Fruit fly (Drosophila melanogaster): ENCODE results near the gene Ntf-2.

The Ntf-2 gene

DNA sequence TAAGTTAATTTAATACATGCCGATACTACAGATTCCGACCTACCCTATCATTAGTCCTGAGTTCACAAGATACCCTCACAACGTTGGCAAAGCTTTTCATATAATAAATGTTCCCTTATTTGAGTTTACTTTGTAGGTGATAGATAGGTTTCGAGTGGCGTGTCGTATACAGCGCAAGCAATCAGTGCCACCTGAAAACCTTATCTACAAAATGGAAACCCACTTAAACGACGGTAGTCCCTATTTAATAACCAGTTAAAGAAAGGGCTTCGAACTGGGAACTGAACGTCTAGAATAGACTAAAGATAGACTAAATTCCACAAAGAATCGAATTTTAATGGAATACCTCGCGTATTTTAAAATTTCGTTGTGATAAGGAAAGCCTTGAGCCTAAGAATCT is 10.9 kb downstream of the Ntf-2 start:
- no peak for TF ChIP-seq CG17801 (GFP tag; optimal IDR thresholded peaks at IDR 0.05; ENCODE audit: partially characterized antibody)

DNA sequence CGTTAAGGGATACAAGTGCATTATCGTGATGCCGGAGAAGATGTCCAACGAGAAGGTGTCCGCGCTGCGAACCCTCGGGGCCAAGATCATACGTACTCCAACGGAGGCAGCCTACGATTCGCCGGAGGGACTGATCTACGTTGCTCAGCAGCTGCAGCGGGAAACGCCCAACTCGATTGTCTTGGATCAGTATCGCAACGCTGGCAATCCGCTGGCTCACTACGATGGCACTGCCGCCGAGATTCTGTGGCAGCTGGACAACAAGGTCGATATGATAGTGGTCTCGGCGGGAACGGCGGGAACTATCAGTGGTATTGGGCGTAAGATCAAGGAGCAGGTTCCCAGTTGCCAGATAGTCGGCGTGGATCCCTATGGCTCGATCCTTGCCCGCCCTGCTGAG is 12.4 kb downstream of the Ntf-2 start:
- no peak for TF ChIP-seq CG17801 (GFP tag; optimal IDR thresholded peaks at IDR 0.05; ENCODE audit: partially characterized antibody)

DNA sequence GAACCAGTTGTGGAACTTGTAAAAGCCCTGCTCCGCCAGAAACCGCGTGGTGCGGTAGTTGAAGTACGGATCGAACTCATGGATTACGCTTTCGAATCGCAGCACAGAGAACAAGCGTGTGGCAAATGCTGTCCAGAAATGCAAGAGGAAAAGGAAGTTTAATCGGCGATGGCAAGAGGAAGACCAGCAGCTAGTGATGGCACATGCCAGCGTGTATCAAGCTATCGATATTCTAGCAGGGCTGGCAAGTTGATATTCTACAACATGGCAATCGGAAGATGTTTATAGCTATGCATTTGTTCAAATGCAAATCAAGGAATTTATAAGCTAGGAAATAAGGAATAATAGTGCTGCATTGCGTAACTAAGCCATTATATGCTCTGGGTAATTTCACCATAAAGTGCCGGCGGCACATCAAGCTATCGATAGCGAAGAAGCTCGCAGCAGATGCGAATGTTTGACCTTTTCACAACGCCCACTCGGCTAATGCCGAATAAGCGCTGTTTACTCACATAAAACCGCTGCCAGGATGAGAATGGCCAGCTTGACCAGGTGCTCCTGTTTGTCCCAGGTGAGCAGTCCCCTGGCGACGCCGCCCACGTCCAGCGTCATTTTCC is 17.9 kb downstream of the Ntf-2 start:
- peak; percentile 87 for TF ChIP-seq CG17801 (GFP tag; optimal IDR thresholded peaks at IDR 0.05; ENCODE audit: partially characterized antibody)

- TF ChIP-seq CG17801 (GFP tag; optimal IDR thresholded peaks at IDR 0.05; ENCODE audit: partially characterized antibody), result peak; percentile 97
These were observed 18.7 kb downstream of the Ntf-2 start, which contains the start of the genes Stt3A and bves for dm6 chrX:21053849-21054581. Gene Stt3A (minus strand): TSS chrX:21053937. Gene bves (plus strand): TSS chrX:21053963.

- peak; percentile 25 for TF ChIP-seq CG17801 (GFP tag; optimal IDR thresholded peaks at IDR 0.05; ENCODE audit: partially characterized antibody)
These were observed 19.8 kb downstream of the Ntf-2 start for dm6 chrX:21054963-21055480.

DNA sequence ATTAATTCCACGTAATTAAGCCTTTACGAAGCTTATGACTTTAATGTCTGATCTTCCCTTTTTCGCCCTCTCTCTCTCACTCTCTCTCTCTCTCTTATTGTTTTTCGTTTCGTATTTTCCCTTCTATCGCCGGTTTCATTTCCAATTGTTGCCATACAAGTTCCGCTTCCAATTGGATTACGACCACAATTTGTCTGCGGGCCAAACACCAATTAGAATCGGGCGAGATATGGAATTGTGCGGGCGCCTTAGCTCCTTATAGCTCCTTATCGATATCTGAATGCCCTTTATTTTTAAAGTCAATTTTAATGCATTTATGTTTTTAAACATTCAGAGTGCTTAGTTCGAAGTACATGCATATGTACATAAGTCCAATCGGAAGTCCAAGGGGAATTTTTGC is 21.5 kb downstream of the Ntf-2 start:
- no peak for TF ChIP-seq CG17801 (GFP tag; optimal IDR thresholded peaks at IDR 0.05; ENCODE audit: partially characterized antibody)

dm6 chrX:21058437-21058836 is 23.2 kb downstream of the Ntf-2 start:
- TF ChIP-seq CG17801 (GFP tag; optimal IDR thresholded peaks at IDR 0.05; ENCODE audit: partially characterized antibody), result no peak

DNA sequence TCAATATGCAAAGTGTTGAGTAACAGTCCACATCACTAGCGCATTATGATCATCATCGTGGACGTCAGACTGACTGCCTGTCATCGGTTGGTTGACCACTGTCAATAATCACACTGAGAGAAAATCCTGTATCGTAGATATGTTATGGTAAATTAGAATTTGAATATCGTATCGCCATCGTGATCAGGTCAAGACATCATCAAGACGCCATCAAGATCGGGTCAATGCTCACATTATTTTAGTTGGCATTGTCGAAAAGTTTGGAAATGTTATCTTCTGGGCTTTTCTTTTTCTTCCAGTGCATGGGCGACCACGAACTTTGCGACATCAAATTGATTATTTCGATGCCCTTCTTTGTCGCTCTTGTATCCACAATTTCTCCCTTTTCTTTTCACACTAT is 23.7 kb downstream of the Ntf-2 start:
- TF ChIP-seq CG17801 (GFP tag; optimal IDR thresholded peaks at IDR 0.05; ENCODE audit: partially characterized antibody), result no peak

- TF ChIP-seq CG17801 (GFP tag; optimal IDR thresholded peaks at IDR 0.05; ENCODE audit: partially characterized antibody), result no peak
These were observed 25.3 kb downstream of the Ntf-2 start for dm6 chrX:21060579-21060978.

DNA sequence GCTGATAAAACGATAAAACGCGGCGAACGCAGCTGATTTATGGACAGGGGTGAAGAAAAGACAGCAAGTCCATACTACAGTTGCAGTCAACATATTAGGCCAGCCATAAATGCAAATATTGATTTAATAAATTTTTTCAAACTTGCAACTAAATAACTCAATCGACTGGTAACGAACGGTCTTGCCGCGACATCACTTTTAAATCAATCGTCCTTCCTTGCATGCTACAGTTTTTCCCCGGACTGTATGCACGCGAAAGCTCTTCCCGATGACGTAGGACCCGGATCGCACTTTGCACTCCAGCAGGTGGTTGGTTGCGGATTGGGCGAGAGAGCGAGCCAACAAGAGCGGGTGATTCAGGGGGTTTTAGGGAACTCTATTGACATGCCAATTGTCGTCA is 29.7 kb downstream of the Ntf-2 start:
- TF ChIP-seq CG17801 (GFP tag; optimal IDR thresholded peaks at IDR 0.05; ENCODE audit: partially characterized antibody), result peak; percentile 93

DNA sequence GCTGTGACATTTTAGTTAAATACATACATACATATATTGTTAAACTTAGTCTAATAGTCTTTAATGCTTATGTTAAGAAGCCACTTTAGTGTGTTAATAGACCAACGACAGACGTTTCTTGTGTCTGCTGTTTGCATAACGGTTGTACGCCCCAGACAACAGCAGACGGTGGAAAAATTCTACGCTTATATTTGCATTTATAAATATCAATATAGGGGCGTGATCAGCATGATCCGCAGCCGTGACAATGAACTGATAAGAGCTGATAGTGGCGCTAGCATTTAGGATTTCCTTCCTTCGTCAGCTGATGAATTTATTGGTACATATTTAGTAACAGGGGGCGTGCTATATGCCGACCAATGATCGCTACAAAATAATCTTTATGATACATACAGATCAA is 30.5 kb downstream of the Ntf-2 start:
- TF ChIP-seq CG17801 (GFP tag; optimal IDR thresholded peaks at IDR 0.05; ENCODE audit: partially characterized antibody), result no peak

DNA sequence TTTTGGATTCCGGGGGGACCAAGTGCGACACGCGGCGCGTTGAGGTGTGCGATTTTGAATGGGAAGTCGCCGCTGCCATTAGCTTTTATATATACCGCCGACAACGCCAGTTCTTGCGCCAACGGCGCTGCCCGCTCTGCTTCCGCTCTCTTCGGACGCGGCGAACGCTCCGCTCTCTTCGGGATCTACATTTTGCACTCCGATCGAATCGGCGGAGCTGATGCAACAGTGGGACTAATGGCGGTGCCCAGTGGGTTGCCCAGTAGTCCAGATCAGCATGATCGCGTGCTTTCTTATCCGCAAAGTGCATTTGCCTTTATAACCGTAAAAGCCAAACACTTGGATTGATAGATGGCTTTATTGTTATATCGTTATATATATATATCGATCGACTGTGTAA is 32.2 kb downstream of the Ntf-2 start, which contains the start of gene CG32512:
TSS of gene CG32512 (minus strand) at position 67 of the 400 bp plus-strand sequence.
- TF ChIP-seq CG17801 (GFP tag; optimal IDR thresholded peaks at IDR 0.05; ENCODE audit: partially characterized antibody), result no peak

- no peak for TF ChIP-seq CG17801 (GFP tag; optimal IDR thresholded peaks at IDR 0.05; ENCODE audit: partially characterized antibody)
These were observed 32.6 kb downstream of the Ntf-2 start for dm6 chrX:21067908-21068307.

DNA sequence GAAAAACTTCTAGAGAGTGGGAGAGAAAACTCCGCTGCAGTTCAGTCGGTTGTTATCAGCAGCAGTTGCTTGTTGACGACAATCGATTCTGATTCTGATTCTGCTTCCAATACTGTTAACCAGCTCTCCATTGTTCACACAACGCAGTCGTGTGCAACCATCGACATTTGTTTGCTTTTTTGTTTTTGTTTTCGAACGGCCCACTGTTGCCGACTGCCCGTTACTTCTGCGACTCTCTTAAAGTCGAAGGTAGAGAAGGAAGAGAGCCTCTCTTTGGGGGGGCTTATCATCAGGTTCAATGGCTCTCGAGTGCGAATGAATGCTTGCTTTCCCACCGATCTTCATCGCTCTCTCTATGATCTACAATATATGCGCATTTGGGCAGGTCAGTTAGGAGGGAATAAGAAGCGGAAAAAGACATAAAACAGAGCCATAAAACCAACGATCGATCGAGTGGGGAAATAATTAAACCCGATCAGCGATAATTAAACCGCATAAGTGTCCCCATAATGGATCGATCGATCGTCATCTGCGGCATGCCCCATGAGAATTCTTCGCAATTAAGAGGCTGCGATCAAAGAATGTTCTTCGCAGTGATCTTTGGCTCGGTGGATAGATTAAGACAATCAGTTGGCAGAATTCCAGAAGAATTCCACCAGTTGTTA is 36.6 kb downstream of the Ntf-2 start:
- TF ChIP-seq CG17801 (GFP tag; optimal IDR thresholded peaks at IDR 0.05; ENCODE audit: partially characterized antibody), result peak; percentile 78

DNA sequence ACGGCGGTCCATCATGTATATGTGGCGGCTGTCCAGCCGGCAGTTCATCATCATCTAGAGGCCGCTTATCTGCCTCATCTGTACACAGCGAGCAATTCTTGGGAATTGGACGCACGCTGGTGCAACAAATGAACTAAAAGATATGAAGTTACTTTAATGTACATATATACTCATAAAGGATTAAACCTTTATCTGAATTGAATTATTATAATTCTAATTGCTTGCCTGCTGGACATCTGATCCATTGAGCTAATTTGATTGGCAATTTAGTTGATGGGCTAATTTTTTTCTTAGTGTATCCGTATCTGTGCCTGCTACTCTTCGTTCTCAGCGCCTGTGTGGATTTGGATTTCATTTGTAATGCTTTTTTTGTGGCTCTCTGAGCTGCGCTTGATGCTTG is 37.7 kb downstream of the Ntf-2 start:
- no peak for TF ChIP-seq CG17801 (GFP tag; optimal IDR thresholded peaks at IDR 0.05; ENCODE audit: partially characterized antibody)

Data from ovary, adult (tissue).